Fruit fly (Drosophila melanogaster): ENCODE data around the gene Tmem43.

Gene Tmem43

dm6 chr3L:7903489-7904150, 11.3 kb downstream of the Tmem43 start (continued):
- TF ChIP-seq ind (GFP tag; optimal IDR thresholded peaks at IDR 0.05): peak; percentile 79
- no peak for TF ChIP-seq CG9797 (GFP tag; optimal IDR thresholded peaks at IDR 0.05)
- TF ChIP-seq Fer3 (tag; optimal IDR thresholded peaks at IDR 0.05): peak; percentile 86
- TF ChIP-seq CG7556 (GFP tag; optimal IDR thresholded peaks at IDR 0.05): peak; percentile 82
- no peak for TF ChIP-seq vnd (GFP tag; IDR thresholded peaks at IDR 0.05; ENCODE audit: partially characterized antibody)
- TF ChIP-seq CG2199 (GFP tag; IDR thresholded peaks at IDR 0.05): no peak
- TF ChIP-seq Gsc (GFP tag; IDR thresholded peaks at IDR 0.05): no peak
- TF ChIP-seq CG2116 (GFP tag; optimal IDR thresholded peaks at IDR 0.05): peak; percentile 56
- no peak for TF ChIP-seq Bgb (GFP tag; IDR thresholded peaks at IDR 0.05; ENCODE audit: partially characterized antibody)
- peak; percentile 72 for TF ChIP-seq org-1 (GFP tag; optimal IDR thresholded peaks at IDR 0.05)
- no peak for TF ChIP-seq ftz-f1 (GFP tag; optimal IDR thresholded peaks at IDR 0.05)
- TF ChIP-seq her (GFP tag; optimal IDR thresholded peaks at IDR 0.05): peak; percentile 63
- peak; percentile 90 for TF ChIP-seq Asciz (GFP tag; optimal IDR thresholded peaks at IDR 0.05)
- TF ChIP-seq CG4282 (GFP tag; optimal IDR thresholded peaks at IDR 0.05): peak; percentile 11
- 0 out of 3 replicates have a peak, but pooled peaks have one; percentile 6 for TF ChIP-seq Opbp (GFP tag; IDR thresholded peaks at IDR 0.05; ENCODE audit: partially characterized antibody)
- TF ChIP-seq danr (GFP tag; IDR thresholded peaks at IDR 0.05): peak; percentile 73
- peak; percentile 2 for TF ChIP-seq Mad (GFP tag; optimal IDR thresholded peaks at IDR 0.05)
- TF ChIP-seq CG13894 (tag; optimal IDR thresholded peaks at IDR 0.05): no peak
- TF ChIP-seq ab (GFP tag; optimal IDR thresholded peaks at IDR 0.05): no peak
- peak; percentile 84 for TF ChIP-seq CG33213 (GFP tag; optimal IDR thresholded peaks at IDR 0.05)
- no peak for TF ChIP-seq knrl (GFP tag; IDR thresholded peaks at IDR 0.05; ENCODE audit: partially characterized antibody)
- peak; percentile 82 for TF ChIP-seq CG18619 (GFP tag; optimal IDR thresholded peaks at IDR 0.05)
- TF ChIP-seq CG2875 (GFP tag; optimal IDR thresholded peaks at IDR 0.05): peak; percentile 84
- peak; percentile 75; the same call in 1 of the 2 replicates for TF ChIP-seq CG32767 (GFP tag; IDR thresholded peaks at IDR 0.05)
- TF ChIP-seq gcm2 (GFP tag; optimal IDR thresholded peaks at IDR 0.05): no peak
- TF ChIP-seq CG10321 (GFP tag; IDR thresholded peaks at IDR 0.05): peak; percentile 42; the same call in 1 of the 2 replicates
- TF ChIP-seq Chrac-16 (GFP tag; optimal IDR thresholded peaks at IDR 0.05): peak; percentile 78
- peak; percentile 77 for TF ChIP-seq sqz (GFP tag; optimal IDR thresholded peaks at IDR 0.05)
- peak; percentile 64 for TF ChIP-seq psq (GFP tag; optimal IDR thresholded peaks at IDR 0.05)
- peak; percentile 77 for TF ChIP-seq CG13775 (GFP tag; optimal IDR thresholded peaks at IDR 0.05)
- TF ChIP-seq Ssrp (tag; optimal IDR thresholded peaks at IDR 0.05): peak; percentile 88
- TF ChIP-seq wor (GFP tag; IDR thresholded peaks at IDR 0.05): peak; percentile 76
- peak; percentile 56; the same call in 1 of the 2 replicates for TF ChIP-seq CG9215 (GFP tag; IDR thresholded peaks at IDR 0.05)
- TF ChIP-seq MBD-R2 (GFP tag; IDR thresholded peaks at IDR 0.05): peak; percentile 54; the same call in 1 of the 2 replicates
- peak; percentile 62 for TF ChIP-seq ERR (GFP tag; optimal IDR thresholded peaks at IDR 0.05)
- no peak for TF ChIP-seq Dip2 (GFP tag; IDR thresholded peaks at IDR 0.05)
- TF ChIP-seq CG10431 (GFP tag; optimal IDR thresholded peaks at IDR 0.05): peak; percentile 77
- peak; percentile 83 for TF ChIP-seq sisA (GFP tag; IDR thresholded peaks at IDR 0.05)
- TF ChIP-seq rib (GFP tag; IDR thresholded peaks at IDR 0.05): no peak; the same call in 1 of the 2 replicates
- peak; percentile 60 for TF ChIP-seq Hmr (GFP tag; optimal IDR thresholded peaks at IDR 0.05)
- TF ChIP-seq CG16813 (GFP tag; IDR thresholded peaks at IDR 0.05; ENCODE audit: partially characterized antibody): no peak
- peak; percentile 60 for TF ChIP-seq CG31365 (tag; optimal IDR thresholded peaks at IDR 0.05)
- TF ChIP-seq CG11398 (GFP tag; optimal IDR thresholded peaks at IDR 0.05): peak; percentile 79
- TF ChIP-seq zfh2 (GFP tag; optimal IDR thresholded peaks at IDR 0.05): peak; percentile 60
- TF ChIP-seq fu2 (GFP tag; optimal IDR thresholded peaks at IDR 0.05): peak; percentile 65
- TF ChIP-seq dysf (GFP tag; IDR thresholded peaks at IDR 0.05): peak; percentile 86
- TF ChIP-seq Oli (tag; optimal IDR thresholded peaks at IDR 0.05): peak; percentile 86
- peak; percentile 67 for TF ChIP-seq CG4404 (GFP tag; IDR thresholded peaks at IDR 0.05)
- peak; percentile 95 for TF ChIP-seq vvl (GFP tag; IDR thresholded peaks at IDR 0.05)
- TF ChIP-seq CG6854 (GFP tag; optimal IDR thresholded peaks at IDR 0.05): peak; percentile 48
